Fruit fly (Drosophila melanogaster): ENCODE measurements around the gene Rh7.

Rh7 gene

DNA sequence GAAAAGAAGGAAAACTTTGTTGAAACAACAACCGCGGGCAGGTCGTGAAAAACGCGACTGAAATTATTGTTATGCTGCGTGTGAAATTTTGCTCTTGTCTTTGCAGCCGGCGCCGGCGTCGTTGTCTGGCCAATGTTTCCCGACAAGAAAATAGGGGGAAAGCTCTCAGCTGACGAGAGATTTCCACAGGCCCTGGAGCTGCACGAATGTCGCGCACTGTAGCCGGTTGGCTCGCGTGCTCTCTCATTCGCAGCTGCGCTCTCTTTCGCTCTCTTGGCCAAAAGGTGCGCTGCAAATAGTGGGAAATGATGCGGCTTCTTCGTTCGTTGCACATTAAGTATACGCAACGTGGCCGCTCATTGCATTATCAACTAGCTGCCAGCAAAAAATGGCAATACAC is 11.6 kb downstream of the Rh7 start, which contains the start of gene CG9760 (continued):
- TF ChIP-seq grn (GFP tag; optimal IDR thresholded peaks at IDR 0.05): no peak
- 0 out of 2 replicates have a peak, but pooled peaks have one; percentile 12 for TF ChIP-seq NFAT (GFP tag; IDR thresholded peaks at IDR 0.05)
- no peak for TF ChIP-seq Doc3 (GFP tag; IDR thresholded peaks at IDR 0.05; ENCODE audit: partially characterized antibody)
- peak; percentile 44; the same call in 1 of the 2 replicates for TF ChIP-seq CG5953 (GFP tag; IDR thresholded peaks at IDR 0.05)
- TF ChIP-seq YL-1 (GFP tag; optimal IDR thresholded peaks at IDR 0.05): no peak
- no peak for TF ChIP-seq onecut (GFP tag; IDR thresholded peaks at IDR 0.05)
- TF ChIP-seq mirr (GFP tag; optimal IDR thresholded peaks at IDR 0.05): no peak
- TF ChIP-seq en (GFP tag; optimal IDR thresholded peaks at IDR 0.05): no peak
- no peak for TF ChIP-seq gcm (GFP tag; optimal IDR thresholded peaks at IDR 0.05)
- peak; percentile 56 to 58 for TF ChIP-seq Trl (optimal IDR thresholded peaks at IDR 0.05)
- no peak for TF ChIP-seq Trl (GFP tag; optimal IDR thresholded peaks at IDR 0.05)
- TF ChIP-seq hbn (GFP tag; IDR thresholded peaks at IDR 0.05; ENCODE audit: partially characterized antibody): no peak
- TF ChIP-seq nerfin-2 (GFP tag; IDR thresholded peaks at IDR 0.05; ENCODE audit: partially characterized antibody): no peak
- no peak for TF ChIP-seq mld (GFP tag; IDR thresholded peaks at IDR 0.05; ENCODE audit: partially characterized antibody)
- no peak for TF ChIP-seq D19A (tag; optimal IDR thresholded peaks at IDR 0.05)
- TF ChIP-seq zf30C (GFP tag; optimal IDR thresholded peaks at IDR 0.05): no peak
- TF ChIP-seq Aef1 (GFP tag; IDR thresholded peaks at IDR 0.05): no peak
- TF ChIP-seq schlank (tag; optimal IDR thresholded peaks at IDR 0.05): no peak
- no peak for TF ChIP-seq CG8478 (optimal IDR thresholded peaks at IDR 0.05)
- TF ChIP-seq Nf-YB (GFP tag; optimal IDR thresholded peaks at IDR 0.05): no peak
- no peak for TF ChIP-seq CG11398 (GFP tag; optimal IDR thresholded peaks at IDR 0.05)
- TF ChIP-seq CG1792 (GFP tag; optimal IDR thresholded peaks at IDR 0.05): no peak
- TF ChIP-seq CG4617 (GFP tag; optimal IDR thresholded peaks at IDR 0.05; ENCODE audit: borderline replicate concordance): no peak
- TF ChIP-seq CG7271 (tag; optimal IDR thresholded peaks at IDR 0.05): no peak
- TF ChIP-seq CG7556 (GFP tag; optimal IDR thresholded peaks at IDR 0.05): no peak
- TF ChIP-seq tna (GFP tag; IDR thresholded peaks at IDR 0.05; ENCODE audit: partially characterized antibody): no peak
- no peak for TF ChIP-seq Bteb2 (GFP tag; optimal IDR thresholded peaks at IDR 0.05)
- no peak for TF ChIP-seq Myb (GFP tag; optimal IDR thresholded peaks at IDR 0.05)
- TF ChIP-seq vnd (GFP tag; IDR thresholded peaks at IDR 0.05; ENCODE audit: partially characterized antibody): no peak
- no peak for TF ChIP-seq Hand (GFP tag; optimal IDR thresholded peaks at IDR 0.05)
- no peak for TF ChIP-seq fd96Cb (tag; optimal IDR thresholded peaks at IDR 0.05)
- no peak for TF ChIP-seq CHES-1-like (GFP tag; optimal IDR thresholded peaks at IDR 0.05)
- TF ChIP-seq CTCF (GFP tag; optimal IDR thresholded peaks at IDR 0.05): no peak
- no peak for TF ChIP-seq CG18011 (GFP tag; optimal IDR thresholded peaks at IDR 0.05)
- TF ChIP-seq CG14441 (GFP tag; IDR thresholded peaks at IDR 0.05): peak; percentile 47
- no peak for TF ChIP-seq CG10209 (GFP tag; optimal IDR thresholded peaks at IDR 0.05)
- no peak for TF ChIP-seq CG12391 (tag; optimal IDR thresholded peaks at IDR 0.05)
- no peak for TF ChIP-seq Camta (GFP tag; optimal IDR thresholded peaks at IDR 0.05)
- TF ChIP-seq amos (GFP tag; IDR thresholded peaks at IDR 0.05; ENCODE audit: partially characterized antibody): no peak
- no peak for TF ChIP-seq CG8765 (GFP tag; IDR thresholded peaks at IDR 0.05)
- TF ChIP-seq CG10147 (GFP tag; optimal IDR thresholded peaks at IDR 0.05): no peak
- TF ChIP-seq gfzf (GFP tag; optimal IDR thresholded peaks at IDR 0.05): no peak
- TF ChIP-seq CG6854 (GFP tag; optimal IDR thresholded peaks at IDR 0.05): no peak
- TF ChIP-seq CG17328 (GFP tag; IDR thresholded peaks at IDR 0.05): peak; percentile 55
- TF ChIP-seq CG16863 (GFP tag; optimal IDR thresholded peaks at IDR 0.05): no peak
- no peak for TF ChIP-seq Sox100B (GFP tag; optimal IDR thresholded peaks at IDR 0.05)
- TF ChIP-seq Atf6 (GFP tag; IDR thresholded peaks at IDR 0.05): peak; percentile 7; the same call in 1 of the 2 replicates
- TF ChIP-seq sd (tag; optimal IDR thresholded peaks at IDR 0.05): no peak
- no peak for TF ChIP-seq CG4282 (GFP tag; optimal IDR thresholded peaks at IDR 0.05)
- TF ChIP-seq al (GFP tag; IDR thresholded peaks at IDR 0.05): no peak
- peak; percentile 49 for TF ChIP-seq Deaf1 (tag; optimal IDR thresholded peaks at IDR 0.05)
- no peak for TF ChIP-seq Lpt (GFP tag; optimal IDR thresholded peaks at IDR 0.05)

All from whole organism, embryonic.